Worm (Caenorhabditis elegans) whole organism, L1 larva: ENCODE data around the gene nhr-27.

Experiments
- C34B4.2 ChIP-seq: sonication (generic microtip); optimal IDR thresholded peaks from 2 replicates; lab custom pipeline; 2017; ENCODE audit warnings: mild to moderate bottlenecking, missing genetic modification characterization, missing compliant biosample characterization
- F16B12.6 ChIP-seq: fragments of 150-350 bp; optimal IDR thresholded peaks from 2 replicates; lab custom pipeline; 2014; ENCODE audit warnings: missing biosample characterization, missing genetic modification characterization
- ama-1 ChIP-seq: fragments of 150-350 bp; optimal IDR thresholded peaks from 2 replicates; lab custom pipeline; 2014
- blmp-1 ChIP-seq: fragments of 150-350 bp; optimal IDR thresholded peaks from 2 replicates; lab custom pipeline; 2014; ENCODE audit warnings: missing biosample characterization, missing genetic modification characterization
- ceh-90 ChIP-seq: sonication (generic microtip); optimal IDR thresholded peaks from 2 replicates; lab custom pipeline; 2016; ENCODE audit warnings: missing genetic modification characterization, missing compliant biosample characterization
- ces-1 ChIP-seq: fragments of 150-350 bp; optimal IDR thresholded peaks from 2 replicates; lab custom pipeline; 2014; ENCODE audit warnings: missing biosample characterization, missing genetic modification reagents, missing genetic modification characterization
- dsc-1 ChIP-seq: sonication (generic microtip); optimal IDR thresholded peaks from 2 replicates; lab custom pipeline; 2016; ENCODE audit warnings: mild to moderate bottlenecking, missing genetic modification characterization, missing compliant biosample characterization
- efl-1 ChIP-seq, 4 experiments: fragments of 150-350 bp; optimal IDR thresholded peaks in 3 of 4; peaks in 1 of 4; 1 replicate in 1 of 4; 2 replicates in 3 of 4; lab custom pipeline; 2014; ENCODE audit warnings: missing biosample characterization in 2 of 4, missing genetic modification characterization in 2 of 4, missing genetic modification reagents in 2 of 4
- efl-3 ChIP-seq: fragments of 200-800 bp; sonication (Bioruptor generic); optimal IDR thresholded peaks from 2 replicates; lab custom pipeline; 2018; ENCODE audit warnings: mild to moderate bottlenecking, missing genetic modification characterization, missing compliant biosample characterization
- elt-2 ChIP-seq: sonication (generic microtip); optimal IDR thresholded peaks from 2 replicates; lab custom pipeline; 2016; ENCODE audit warnings: missing genetic modification characterization, mild to moderate bottlenecking, inconsistent platforms, missing compliant biosample characterization, missing genetic modification reagents
- elt-3 ChIP-seq, 6 experiments: fragments of 150-350 bp in 1 of 6; sonication (generic microtip); optimal IDR thresholded peaks; 2 replicates each; lab custom pipeline; 2017 to 2018; ENCODE audit warnings: missing biosample characterization in 6 of 6, missing genetic modification characterization in 6 of 6, inconsistent platforms in 1 of 6
- fkh-10 ChIP-seq: sonication (generic microtip); optimal IDR thresholded peaks from 2 replicates; lab custom pipeline; 2017; ENCODE audit warnings: missing biosample characterization, missing genetic modification reagents, missing genetic modification characterization
- fkh-4 ChIP-seq: sonication (generic microtip); optimal IDR thresholded peaks from 2 replicates; lab custom pipeline; 2016; ENCODE audit warnings: missing compliant biosample characterization, missing genetic modification characterization, borderline replicate concordance
- fkh-8 ChIP-seq: sonication (generic microtip); optimal IDR thresholded peaks from 2 replicates; lab custom pipeline; 2016; ENCODE audit warnings: mild to moderate bottlenecking, missing genetic modification characterization, missing compliant biosample characterization
- fos-1 ChIP-seq: fragments of 150-350 bp; optimal IDR thresholded peaks from 2 replicates; lab custom pipeline; 2014; ENCODE audit warnings: missing biosample characterization, missing genetic modification characterization
- grh-1 ChIP-seq: fragments of 200-800 bp; sonication (Bioruptor generic); IDR thresholded peaks from 2 replicates; pipeline ENCODE4 v1.3.6; 2022; ENCODE audit warnings: missing genetic modification reagents, missing genetic modification characterization, missing compliant biosample characterization
- hlh-4 ChIP-seq: sonication (generic microtip); optimal IDR thresholded peaks from 2 replicates; lab custom pipeline; 2016; ENCODE audit warnings: mild to moderate bottlenecking, missing genetic modification characterization, missing compliant biosample characterization
- hpl-2 ChIP-seq: fragments of 150-350 bp; optimal IDR thresholded peaks from 2 replicates; lab custom pipeline; 2014; ENCODE audit warnings: missing biosample characterization, missing genetic modification reagents, missing genetic modification characterization
- lin-35 ChIP-seq, 2 experiments: fragments of 150-350 bp; optimal IDR thresholded peaks; 2 replicates each; lab custom pipeline; 2014; ENCODE audit warnings: missing biosample characterization in 2 of 2, missing genetic modification characterization in 2 of 2, missing genetic modification reagents in 2 of 2
- lin-39 ChIP-seq: fragments of 150-350 bp; optimal IDR thresholded peaks from 2 replicates; lab custom pipeline; 2014; ENCODE audit warnings: missing biosample characterization, missing genetic modification reagents, missing genetic modification characterization
- lir-3 ChIP-seq: sonication (generic microtip); optimal IDR thresholded peaks from 2 replicates; lab custom pipeline; 2016; ENCODE audit warnings: mild to moderate bottlenecking, missing genetic modification characterization, moderate library complexity, missing compliant biosample characterization; ENCODE audit not compliant: poor library complexity
- lsy-2 ChIP-seq, 2 experiments: fragments of 150-350 bp; optimal IDR thresholded peaks; 2 replicates each; lab custom pipeline; 2014; ENCODE audit warnings: missing biosample characterization in 2 of 2, missing genetic modification characterization in 2 of 2
- mab-9 ChIP-seq: fragments of 200-800 bp; sonication (Bioruptor generic); IDR thresholded peaks from 2 replicates; pipeline ENCODE4 v1.3.6; 2022; ENCODE audit warnings: missing genetic modification reagents, missing genetic modification characterization, missing compliant biosample characterization
- mdl-1 ChIP-seq, 2 experiments: fragments of 150-350 bp; optimal IDR thresholded peaks; 2 replicates each; lab custom pipeline; 2014 to 2017; ENCODE audit warnings: missing biosample characterization in 2 of 2, missing genetic modification characterization in 2 of 2, inconsistent platforms in 1 of 2
- nhr-19 ChIP-seq: fragments of 200-800 bp; sonication (Bioruptor generic); conservative IDR thresholded peaks from 2 replicates; pipeline ENCODE4 v1.3.6; 2022; ENCODE audit warnings: missing genetic modification characterization, missing compliant biosample characterization
- nhr-20 ChIP-seq: sonication (generic microtip); optimal IDR thresholded peaks from 2 replicates; lab custom pipeline; 2016; ENCODE audit warnings: mild to moderate bottlenecking, missing genetic modification characterization, missing compliant biosample characterization
- nhr-237 ChIP-seq: fragments of 150-350 bp; optimal IDR thresholded peaks from 2 replicates; lab custom pipeline; 2014; ENCODE audit warnings: missing biosample characterization, missing genetic modification characterization
- nhr-28 ChIP-seq: fragments of 150-350 bp; optimal IDR thresholded peaks from 2 replicates; lab custom pipeline; 2014; ENCODE audit warnings: missing biosample characterization, missing genetic modification characterization
- nhr-71 ChIP-seq: sonication (generic microtip); optimal IDR thresholded peaks from 2 replicates; lab custom pipeline; 2016; ENCODE audit warnings: mild to moderate bottlenecking, missing genetic modification characterization, moderate library complexity, missing compliant biosample characterization
- nhr-76 ChIP-seq: sonication (generic microtip); optimal IDR thresholded peaks from 2 replicates; lab custom pipeline; 2017; ENCODE audit warnings: missing biosample characterization, missing genetic modification characterization
- nhr-77 ChIP-seq: fragments of 150-350 bp; optimal IDR thresholded peaks from 2 replicates; lab custom pipeline; 2014; ENCODE audit warnings: missing biosample characterization, missing genetic modification characterization
- nhr-85 ChIP-seq: sonication (generic microtip); peaks from one replicate; lab custom pipeline; 2016; ENCODE audit warnings: missing genetic modification characterization, inconsistent platforms, missing compliant biosample characterization
- nhr-90 ChIP-seq: sonication (generic microtip); optimal IDR thresholded peaks from 2 replicates; lab custom pipeline; 2016; ENCODE audit warnings: mild to moderate bottlenecking, missing genetic modification characterization, missing compliant biosample characterization; ENCODE audit not compliant: poor library complexity
- pag-3 ChIP-seq: sonication (generic microtip); optimal IDR thresholded peaks from 2 replicates; lab custom pipeline; 2017; ENCODE audit warnings: missing genetic modification characterization, mild to moderate bottlenecking, missing compliant biosample characterization, antibody characterized with exemption, borderline replicate concordance; ENCODE audit not compliant: insufficient read depth
- pqm-1 ChIP-seq: sonication (generic microtip); optimal IDR thresholded peaks from 3 replicates; lab custom pipeline; 2017; ENCODE audit warnings: missing biosample characterization, missing genetic modification characterization
- rnt-1 ChIP-seq: sonication (generic microtip); optimal IDR thresholded peaks from 2 replicates; lab custom pipeline; 2016; ENCODE audit warnings: mild to moderate bottlenecking, missing genetic modification characterization, moderate library complexity, missing compliant biosample characterization
- skn-1 ChIP-seq: fragments of 150-350 bp; optimal IDR thresholded peaks from 2 replicates; lab custom pipeline; 2014; ENCODE audit warnings: missing biosample characterization, missing genetic modification characterization
- snpc-4 ChIP-seq: fragments of 150-350 bp; optimal IDR thresholded peaks from 2 replicates; lab custom pipeline; 2014; ENCODE audit warnings: missing biosample characterization, missing genetic modification characterization
- snu-23 ChIP-seq: sonication (generic microtip); optimal IDR thresholded peaks from 2 replicates; lab custom pipeline; 2016; ENCODE audit warnings: missing genetic modification characterization, missing compliant biosample characterization
- sptf-1 ChIP-seq: fragments of 150-350 bp; optimal IDR thresholded peaks from 2 replicates; lab custom pipeline; 2014; ENCODE audit warnings: missing biosample characterization, missing genetic modification characterization
- tlp-1 ChIP-seq: fragments of 150-350 bp; optimal IDR thresholded peaks from 2 replicates; lab custom pipeline; 2014; ENCODE audit warnings: missing biosample characterization, missing genetic modification characterization
- unc-130 ChIP-seq: fragments of 150-350 bp; optimal IDR thresholded peaks from 2 replicates; lab custom pipeline; 2017; ENCODE audit warnings: missing biosample characterization, missing genetic modification characterization, inconsistent platforms
- unc-30 ChIP-seq: sonication (generic microtip); optimal IDR thresholded peaks from 2 replicates; lab custom pipeline; 2017; ENCODE audit warnings: missing biosample characterization, missing genetic modification characterization
- unc-62 ChIP-seq: fragments of 150-350 bp; optimal IDR thresholded peaks from 2 replicates; lab custom pipeline; 2014; ENCODE audit warnings: missing biosample characterization, missing genetic modification reagents, missing genetic modification characterization
- unc-86 ChIP-seq: sonication (generic microtip); optimal IDR thresholded peaks from 2 replicates; lab custom pipeline; 2016; ENCODE audit warnings: missing genetic modification characterization, missing compliant biosample characterization
- unc-98 ChIP-seq: fragments of 200-800 bp; sonication (Bioruptor generic); IDR thresholded peaks from 2 replicates; pipeline ENCODE4 v1.3.6; 2022; ENCODE audit warnings: missing genetic modification characterization, missing compliant biosample characterization
- vab-15 ChIP-seq: sonication (generic microtip); optimal IDR thresholded peaks from 2 replicates; lab custom pipeline; 2017; ENCODE audit warnings: missing genotype, mild to moderate bottlenecking, missing genetic modification characterization, missing compliant biosample characterization

Gene nhr-27

ce11 chrX:12769697-12770096, 38.4 kb downstream of the nhr-27 start, which contains the start of gene ilc-17.1 (continued):
- TF ChIP-seq efl-3 (GFP tag; lab: Kevin White, UChicago), result no peak
- no peak for TF ChIP-seq nhr-19
- TF ChIP-seq unc-30 (tag; lab: Kevin White, UChicago), result no peak
- no peak for TF ChIP-seq ama-1 (lab: Kevin White, UChicago)
- no peak for TF ChIP-seq nhr-237 (tag; lab: Kevin White, UChicago)

- no peak for TF ChIP-seq fos-1 (tag; lab: Kevin White, UChicago)
- TF ChIP-seq pag-3, result no peak
- TF ChIP-seq dsc-1 (tag; lab: Kevin White, UChicago), result no peak
- TF ChIP-seq ceh-90 (tag; lab: Kevin White, UChicago), result no peak
- no peak for TF ChIP-seq skn-1
- no peak for TF ChIP-seq unc-98 (GFP tag; lab: Robert Waterston, UW)
- TF ChIP-seq nhr-28, result no peak
- no peak for TF ChIP-seq mab-9 (GFP tag; lab: Robert Waterston, UW)
- no peak for TF ChIP-seq fkh-10 (GFP tag; lab: Kevin White, UChicago)
- no peak for TF ChIP-seq hpl-2 (GFP tag; lab: Kevin White, UChicago)
- TF ChIP-seq nhr-76 (tag; lab: Kevin White, UChicago), result no peak
- TF ChIP-seq ces-1 (GFP tag; lab: Kevin White, UChicago), result no peak
- TF ChIP-seq tlp-1 (tag; lab: Kevin White, UChicago), result no peak
- no peak for TF ChIP-seq elt-2 (tag; lab: Kevin White, UChicago)
- no peak for TF ChIP-seq C34B4.2 (tag; lab: Kevin White, UChicago)
- TF ChIP-seq pqm-1 (tag; lab: Kevin White, UChicago), result no peak
- no peak for TF ChIP-seq fkh-8
- TF ChIP-seq unc-86 (tag; lab: Kevin White, UChicago), result no peak
These were observed 44.1 kb downstream of the nhr-27 start for ce11 chrX:12764009-12764408.

ce11 chrX:12761778-12762177, 46.3 kb downstream of the nhr-27 start, which contains the start of gene cept-1:
cept-1 (plus strand) TSS chrX:12762078.
- TF ChIP-seq lir-3 (tag; lab: Kevin White, UChicago) (no peak), snpc-4 (tag; lab: Kevin White, UChicago) (no peak)

DNA sequence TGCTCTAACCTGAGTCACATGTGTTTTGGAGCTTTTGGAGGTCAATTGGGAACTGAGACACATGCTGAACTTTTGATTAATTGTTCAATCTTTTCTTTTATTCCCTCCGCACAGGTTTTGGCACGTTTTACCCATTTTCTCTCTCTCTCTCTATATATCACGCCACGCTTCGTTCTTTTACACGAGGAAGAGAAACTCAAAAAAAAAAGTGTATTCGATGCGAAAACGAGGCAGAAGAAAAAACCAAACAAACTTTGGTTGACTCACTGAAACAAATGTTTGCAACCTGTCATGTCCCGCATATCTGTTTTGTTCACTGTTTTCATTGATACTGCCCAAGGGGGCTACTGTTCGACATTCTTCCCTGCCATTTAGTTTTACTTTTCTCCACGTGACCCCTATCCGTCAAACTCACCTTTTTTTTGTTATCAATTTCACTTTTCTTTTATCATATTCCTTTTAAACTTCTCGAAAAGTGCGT, 46.8 kb downstream of the nhr-27 start:
- TF ChIP-seq lin-35 (GFP tag; optimal IDR thresholded peaks at IDR 0.05; lab: Kevin White, UChicago) (peak in 1 of 2 experiments; percentile 45), snpc-4 (tag; lab: Kevin White, UChicago) (no peak), fkh-4 (tag; lab: Kevin White, UChicago) (peak; percentile 48), vab-15 (peak; percentile 16), mdl-1 (tag; optimal IDR thresholded peaks at IDR 0.05; lab: Kevin White, UChicago) (peak in 1 of 2 experiments; percentile 42), snu-23 (peak; percentile 67), nhr-71 (tag; lab: Kevin White, UChicago) (peak; percentile 82), unc-62 (GFP tag; lab: Kevin White, UChicago) (no peak), elt-3 (tag; optimal IDR thresholded peaks at IDR 0.05; lab: Kevin White, UChicago) (peak in 2 of 6 experiments; percentile 44 to 74), sptf-1 (no peak), lin-39 (tag; lab: Kevin White, UChicago) (peak; percentile 50), unc-130 (peak; percentile 4), grh-1 (GFP tag; lab: Robert Waterston, UW) (peak; percentile 32; the same call in 1 of the 2 replicates), blmp-1 (tag; lab: Kevin White, UChicago) (peak; percentile 86), efl-1 (optimal IDR thresholded peaks at IDR 0.05; lab: Kevin White, UChicago) (no peak), efl-1 (GFP tag; optimal IDR thresholded peaks at IDR 0.05 in 1 of 2; lab: Kevin White, UChicago) (no peak), rnt-1 (tag; lab: Kevin White, UChicago) (peak; percentile 55), nhr-20 (tag; lab: Kevin White, UChicago) (peak; percentile 61), nhr-85 (tag; lab: Kevin White, UChicago) (peak; percentile 90), ceh-90 (tag; lab: Kevin White, UChicago) (no peak), pag-3 (peak; percentile 65), lir-3 (tag; lab: Kevin White, UChicago) (no peak), hlh-4 (tag; lab: Kevin White, UChicago) (no peak), nhr-90 (tag; lab: Kevin White, UChicago) (peak; percentile 26), nhr-19 (peak; percentile 55), mab-9 (GFP tag; lab: Robert Waterston, UW) (no peak), lsy-2 (tag; optimal IDR thresholded peaks at IDR 0.05; lab: Kevin White, UChicago) (peak; percentile 29 to 30), F16B12.6 (tag; lab: Kevin White, UChicago) (no peak), unc-30 (tag; lab: Kevin White, UChicago) (no peak), nhr-77 (tag; lab: Kevin White, UChicago) (no peak)
